Worm (Caenorhabditis elegans): ENCODE results near the gene ZK930.7.

Gene ZK930.7

ce11 chrII:11914304-11914703 is at the start of gene ZK930.7:
ZK930.7 (plus strand) TSS chrII:11914604.
- no peak for TF ChIP-seq unc-62 (GFP tag; optimal IDR thresholded peaks at IDR 0.05)

ce11 chrII:11865644-11866043 is 48.8 kb upstream of the ZK930.7 start, which contains the start of gene K12D12.4:
K12D12.4 (minus strand) TSS chrII:11865744.
- no peak for TF ChIP-seq unc-62 (GFP tag; optimal IDR thresholded peaks at IDR 0.05)

ce11 chrII:11868234-11868633 is 46.2 kb upstream of the ZK930.7 start, which contains the start of gene col-84:
col-84 (plus strand) TSS chrII:11868534.
- no peak for TF ChIP-seq unc-62 (GFP tag; optimal IDR thresholded peaks at IDR 0.05)

- TF ChIP-seq unc-62 (GFP tag; optimal IDR thresholded peaks at IDR 0.05) = no peak
Measured at ce11 chrII:11868893-11869292, 45.5 kb upstream of the ZK930.7 start.

ce11 chrII:11874674-11875198 is 39.7 kb upstream of the ZK930.7 start, which contains the start of the genes npp-3 and top-2:
npp-3 (minus strand) TSS chrII:11874788.
top-2 (plus strand) TSS chrII:11875148.
- no peak for TF ChIP-seq unc-62 (GFP tag; optimal IDR thresholded peaks at IDR 0.05)

- no peak for TF ChIP-seq unc-62 (GFP tag; optimal IDR thresholded peaks at IDR 0.05)
Measured at ce11 chrII:11879784-11880183, 34.6 kb upstream of the ZK930.7 start.

- TF ChIP-seq unc-62 (GFP tag; optimal IDR thresholded peaks at IDR 0.05) = no peak
Measured at ce11 chrII:11880456-11881353, 33.7 kb upstream of the ZK930.7 start.

- no peak for TF ChIP-seq unc-62 (GFP tag; optimal IDR thresholded peaks at IDR 0.05)
Measured at ce11 chrII:11883648-11884047, 30.8 kb upstream of the ZK930.7 start, which contains the start of gene ZK930.6. ZK930.6 (plus strand) TSS chrII:11883948.

- no peak for TF ChIP-seq unc-62 (GFP tag; optimal IDR thresholded peaks at IDR 0.05)
Measured at ce11 chrII:11887724-11888123, 26.7 kb upstream of the ZK930.7 start.

ce11 chrII:11888150-11888549 is 26.3 kb upstream of the ZK930.7 start:
- no peak for TF ChIP-seq unc-62 (GFP tag; optimal IDR thresholded peaks at IDR 0.05)

ce11 chrII:11889420-11890075 is 24.9 kb upstream of the ZK930.7 start:
- TF ChIP-seq unc-62 (GFP tag; optimal IDR thresholded peaks at IDR 0.05) = no peak

- no peak for TF ChIP-seq unc-62 (GFP tag; optimal IDR thresholded peaks at IDR 0.05)
Measured at ce11 chrII:11890596-11890995, 23.8 kb upstream of the ZK930.7 start.

- no peak for TF ChIP-seq unc-62 (GFP tag; optimal IDR thresholded peaks at IDR 0.05)
Measured at ce11 chrII:11893323-11893722, 21.1 kb upstream of the ZK930.7 start, which contains the start of gene ZK930.2. ZK930.2 (minus strand) TSS chrII:11893423.

ce11 chrII:11899761-11900160 is 14.6 kb upstream of the ZK930.7 start:
- TF ChIP-seq unc-62 (GFP tag; optimal IDR thresholded peaks at IDR 0.05) = no peak

- no peak for TF ChIP-seq unc-62 (GFP tag; optimal IDR thresholded peaks at IDR 0.05)
Measured at ce11 chrII:11901110-11901509, 13.3 kb upstream of the ZK930.7 start, which contains the start of gene vab-23. vab-23 (minus strand) TSS chrII:11901210.

ce11 chrII:11902203-11902602 is 12.2 kb upstream of the ZK930.7 start:
- no peak for TF ChIP-seq unc-62 (GFP tag; optimal IDR thresholded peaks at IDR 0.05)

Measured in whole organism, dauer.